Worm (Caenorhabditis elegans) whole organism, young adult: ENCODE measurements around the gene C55C3.7.

Experiments used
- B0035.1 ChIP-seq: sonication (generic microtip); optimal IDR thresholded peaks from 2 replicates; lab custom pipeline; 2016; ENCODE audit warnings: missing genetic modification characterization, mild to moderate bottlenecking, missing compliant biosample characterization, missing genotype, missing genetic modification reagents
- B0336.3 ChIP-seq: fragments of 200-800 bp; sonication (Bioruptor generic); IDR thresholded peaks from 2 replicates; pipeline ENCODE4 v1.3.6; 2022; ENCODE audit warnings: missing genetic modification characterization, missing compliant biosample characterization
- F10E7.11 ChIP-seq: sonication (generic microtip); optimal IDR thresholded peaks from 2 replicates; lab custom pipeline; 2017; ENCODE audit warnings: mild to moderate bottlenecking, missing genetic modification characterization, moderate library complexity, missing compliant biosample characterization
- F23B12.7 ChIP-seq: sonication (generic microtip); optimal IDR thresholded peaks from 2 replicates; lab custom pipeline; 2017; ENCODE audit warnings: missing genetic modification characterization, mild to moderate bottlenecking, missing compliant biosample characterization, antibody characterized with exemption, moderate library complexity; ENCODE audit not compliant: insufficient read depth
- F33H1.4 ChIP-seq: fragments of 200-800 bp; sonication (Bioruptor generic); IDR thresholded peaks from 2 replicates; pipeline ENCODE4 v1.3.6; 2022; ENCODE audit warnings: missing genetic modification reagents, missing genetic modification characterization, missing compliant biosample characterization
- F39B2.1 ChIP-seq: fragments of 200-800 bp; sonication (Bioruptor generic); IDR thresholded peaks from 2 replicates; pipeline ENCODE4 v1.3.6; 2022; ENCODE audit warnings: missing genetic modification reagents, missing genetic modification characterization, missing compliant biosample characterization
- F57A8.1 ChIP-seq: fragments of 200-800 bp; sonication (Bioruptor generic); optimal IDR thresholded peaks from 2 replicates; lab custom pipeline; 2018; ENCODE audit warnings: mild to moderate bottlenecking, missing genetic modification characterization, moderate library complexity, missing compliant biosample characterization
- F57C9.4 ChIP-seq: sonication (generic microtip); optimal IDR thresholded peaks from 2 replicates; lab custom pipeline; 2017; ENCODE audit warnings: mild to moderate bottlenecking, missing genetic modification characterization, missing compliant biosample characterization
- K11D2.4 ChIP-seq: fragments of 200-800 bp; sonication (Bioruptor generic); IDR thresholded peaks from 2 replicates; pipeline ENCODE4 v1.3.6; 2022; ENCODE audit warnings: missing genetic modification reagents, missing genetic modification characterization, missing compliant biosample characterization
- T07F8.4 ChIP-seq: sonication (generic microtip); optimal IDR thresholded peaks from 2 replicates; lab custom pipeline; 2016; ENCODE audit warnings: mild to moderate bottlenecking, missing genetic modification characterization, moderate library complexity, missing compliant biosample characterization
- Y53G8AR.9 ChIP-seq: fragments of 200-800 bp; sonication (Bioruptor generic); conservative IDR thresholded peaks from 2 replicates; pipeline ENCODE4 v1.3.6; 2022; ENCODE audit warnings: missing genetic modification reagents, missing genetic modification characterization, missing compliant biosample characterization
- Y67H2A.10 ChIP-seq: fragments of 200-800 bp; sonication (Bioruptor generic); conservative IDR thresholded peaks from 2 replicates; pipeline ENCODE4 v1.3.6; 2022; ENCODE audit warnings: missing genetic modification reagents, missing genetic modification characterization, missing compliant biosample characterization
- Y79H2A.3 ChIP-seq: fragments of 200-800 bp; sonication (Bioruptor generic); conservative IDR thresholded peaks from 2 replicates; pipeline ENCODE4 v1.3.6; 2022; ENCODE audit warnings: missing genetic modification reagents, missing genetic modification characterization, missing compliant biosample characterization
- Y95B8A.8 ChIP-seq: fragments of 200-800 bp; sonication (Bioruptor generic); IDR thresholded peaks from 2 replicates; pipeline ENCODE4 v1.3.6; 2022; ENCODE audit warnings: missing genetic modification reagents, missing genetic modification characterization, missing compliant biosample characterization
- cebp-1 ChIP-seq, 2 experiments: fragments of 200-800 bp in 1 of 2; sonication (Bioruptor generic) in 1 of 2; sonication (generic microtip) in 1 of 2; IDR thresholded peaks in 1 of 2; optimal IDR thresholded peaks in 1 of 2; 2 replicates each; pipeline versions ENCODE4 v1.3.6 to Lab custom; 2017 to 2022; ENCODE audit warnings: missing compliant biosample characterization in 2 of 2, missing genetic modification characterization in 2 of 2, mild to moderate bottlenecking in 1 of 2, missing genetic modification reagents in 1 of 2, moderate library complexity in 1 of 2
- ceh-27 ChIP-seq: fragments of 200-800 bp; sonication (Bioruptor generic); optimal IDR thresholded peaks from 2 replicates; lab custom pipeline; 2018; ENCODE audit warnings: mild to moderate bottlenecking, missing genetic modification characterization, moderate library complexity, missing compliant biosample characterization
- die-1 ChIP-seq: sonication (generic microtip); optimal IDR thresholded peaks from 2 replicates; lab custom pipeline; 2016; ENCODE audit warnings: missing genotype, mild to moderate bottlenecking, missing genetic modification characterization, missing compliant biosample characterization
- dox-1 ChIP-seq: fragments of 200-800 bp; sonication (Bioruptor generic); IDR thresholded peaks from 2 replicates; pipeline ENCODE4 v1.3.6; 2022; ENCODE audit warnings: missing genetic modification reagents, missing genetic modification characterization, missing compliant biosample characterization
- dpff-1 ChIP-seq: sonication (generic microtip); optimal IDR thresholded peaks from 2 replicates; lab custom pipeline; 2017; ENCODE audit warnings: mild to moderate bottlenecking, missing genetic modification characterization, missing compliant biosample characterization
- efl-1 ChIP-seq: fragments of 150-350 bp; optimal IDR thresholded peaks from 2 replicates; lab custom pipeline; 2014; ENCODE audit warnings: missing biosample characterization, missing genetic modification reagents, missing genetic modification characterization
- egrh-3 ChIP-seq: fragments of 200-800 bp; sonication (Bioruptor generic); IDR thresholded peaks from 2 replicates; pipeline ENCODE4 v1.3.6; 2022; ENCODE audit warnings: missing genetic modification reagents, missing genetic modification characterization, missing compliant biosample characterization
- fkh-3 ChIP-seq: sonication (generic microtip); optimal IDR thresholded peaks from 2 replicates; lab custom pipeline; 2016; ENCODE audit warnings: mild to moderate bottlenecking, missing genetic modification characterization, missing compliant biosample characterization
- gei-17 ChIP-seq: fragments of 200-800 bp; sonication (Bioruptor generic); optimal IDR thresholded peaks from 2 replicates; lab custom pipeline; 2018; ENCODE audit warnings: mild to moderate bottlenecking, missing genetic modification characterization, missing compliant biosample characterization
- hlh-12 ChIP-seq: sonication (generic microtip); optimal IDR thresholded peaks from 2 replicates; lab custom pipeline; 2016; ENCODE audit warnings: missing genetic modification characterization, missing compliant biosample characterization
- hlh-26 ChIP-seq: fragments of 200-800 bp; sonication (Bioruptor generic); conservative IDR thresholded peaks from 2 replicates; pipeline ENCODE4 v1.3.6; 2022; ENCODE audit warnings: missing genetic modification reagents, missing genetic modification characterization, missing compliant biosample characterization
- hsf-1 ChIP-seq: fragments of 200-800 bp; sonication (Bioruptor generic); IDR thresholded peaks from 2 replicates; pipeline ENCODE4 v1.3.6; 2022; ENCODE audit warnings: missing genetic modification reagents, missing genetic modification characterization, missing compliant biosample characterization
- lag-1 ChIP-seq: fragments of 200-800 bp; sonication (Bioruptor generic); IDR thresholded peaks from 2 replicates; pipeline ENCODE4 v1.3.6; 2022; ENCODE audit warnings: missing genetic modification reagents, missing genetic modification characterization, missing compliant biosample characterization
- let-526 ChIP-seq: fragments of 200-800 bp; sonication (Bioruptor generic); IDR thresholded peaks from 2 replicates; pipeline ENCODE4 v1.3.6; 2022; ENCODE audit warnings: missing genetic modification reagents, missing genetic modification characterization, missing compliant biosample characterization
- lin-40 ChIP-seq: sonication (generic microtip); optimal IDR thresholded peaks from 2 replicates; lab custom pipeline; 2016; ENCODE audit warnings: missing genetic modification characterization, mild to moderate bottlenecking, missing compliant biosample characterization, missing genotype, missing genetic modification reagents
- lin-54 ChIP-seq: fragments of 200-800 bp; sonication (Bioruptor generic); optimal IDR thresholded peaks from 2 replicates; lab custom pipeline; 2018; ENCODE audit warnings: mild to moderate bottlenecking, missing genetic modification characterization, missing compliant biosample characterization
- lsl-1 ChIP-seq: fragments of 200-800 bp; sonication (Bioruptor generic); optimal IDR thresholded peaks from 2 replicates; lab custom pipeline; 2018; ENCODE audit warnings: mild to moderate bottlenecking, missing genetic modification characterization, moderate library complexity, missing compliant biosample characterization
- lsy-27 ChIP-seq: sonication (generic microtip); optimal IDR thresholded peaks from 2 replicates; lab custom pipeline; 2017; ENCODE audit warnings: missing genetic modification characterization, mild to moderate bottlenecking, missing compliant biosample characterization, antibody characterized with exemption, missing genotype, borderline replicate concordance; ENCODE audit not compliant: insufficient read depth
- madf-3 ChIP-seq: fragments of 200-800 bp; sonication (Bioruptor generic); IDR thresholded peaks from 2 replicates; pipeline ENCODE4 v1.3.6; 2022; ENCODE audit warnings: missing genetic modification reagents, missing genetic modification characterization, missing compliant biosample characterization
- madf-8 ChIP-seq: fragments of 200-800 bp; sonication (Bioruptor generic); conservative IDR thresholded peaks from 2 replicates; pipeline ENCODE4 v1.3.6; 2022; ENCODE audit warnings: missing genetic modification reagents, missing genetic modification characterization, missing compliant biosample characterization
- mcd-1 ChIP-seq: fragments of 200-800 bp; sonication (Bioruptor generic); IDR thresholded peaks from 2 replicates; pipeline ENCODE4 v1.3.6; 2022; ENCODE audit warnings: missing genetic modification reagents, missing genetic modification characterization, missing compliant biosample characterization
- nfyb-1 ChIP-seq: fragments of 200-800 bp; sonication (Bioruptor generic); IDR thresholded peaks from 2 replicates; pipeline ENCODE4 v1.3.6; 2022; ENCODE audit warnings: missing genetic modification reagents, missing genetic modification characterization, missing compliant biosample characterization
- nhr-179 ChIP-seq: sonication (generic microtip); optimal IDR thresholded peaks from 2 replicates; lab custom pipeline; 2016; ENCODE audit warnings: mild to moderate bottlenecking, missing genetic modification characterization, missing compliant biosample characterization
- rec-8 ChIP-seq, 2 experiments: sonication (generic microtip); optimal IDR thresholded peaks; 2 replicates each; lab custom pipeline; 2016; ENCODE audit warnings: mild to moderate bottlenecking in 2 of 2, missing genetic modification characterization in 2 of 2, missing genetic modification reagents in 2 of 2, missing genotype in 2 of 2, missing biosample characterization in 1 of 2, missing compliant biosample characterization in 1 of 2, moderate library complexity in 1 of 2
- rpc-1 ChIP-seq, 2 experiments: fragments of 150-350 bp in 1 of 2; sonication (generic microtip) in 1 of 2; optimal IDR thresholded peaks; 2 replicates each; lab custom pipeline; 2014 to 2018; ENCODE audit warnings: missing biosample characterization in 1 of 2, missing genetic modification characterization in 1 of 2, missing genetic modification reagents in 1 of 2, missing genotype in 1 of 2
- snpc-1.1 ChIP-seq: sonication (generic microtip); optimal IDR thresholded peaks from 2 replicates; lab custom pipeline; 2017; ENCODE audit warnings: missing genetic modification characterization, mild to moderate bottlenecking, missing compliant biosample characterization, antibody characterized with exemption, moderate library complexity, missing genotype, missing genetic modification reagents; ENCODE audit not compliant: insufficient read depth
- snpc-4 ChIP-seq, 5 experiments: fragments of 150-350 bp in 1 of 5; sonication (generic microtip) in 4 of 5; optimal IDR thresholded peaks; 2 replicates each; lab custom pipeline; 2014 to 2018; ENCODE audit warnings: missing genetic modification characterization in 5 of 5, missing biosample characterization in 3 of 5, antibody characterized with exemption in 2 of 5, mild to moderate bottlenecking in 2 of 5, missing compliant biosample characterization in 2 of 5, missing genotype in 2 of 5, moderate library complexity in 2 of 5, missing genetic modification reagents in 1 of 5
- unc-130 ChIP-seq: sonication (generic microtip); optimal IDR thresholded peaks from 2 replicates; lab custom pipeline; 2016; ENCODE audit warnings: missing genetic modification reagents, missing genetic modification characterization, missing compliant biosample characterization
- xnd-1 ChIP-seq: sonication (generic microtip); optimal IDR thresholded peaks from 2 replicates; lab custom pipeline; 2016; ENCODE audit warnings: missing genotype, missing genetic modification reagents, missing genetic modification characterization, missing compliant biosample characterization
- ztf-28 ChIP-seq: fragments of 200-800 bp; sonication (Bioruptor generic); IDR thresholded peaks from 2 replicates; pipeline ENCODE4 v1.3.6; 2022; ENCODE audit warnings: missing genetic modification reagents, missing genetic modification characterization, missing compliant biosample characterization
- ztf-3 ChIP-seq: fragments of 200-800 bp; sonication (Bioruptor generic); optimal IDR thresholded peaks from 2 replicates; lab custom pipeline; 2018; ENCODE audit warnings: mild to moderate bottlenecking, missing genetic modification characterization, missing compliant biosample characterization

The C55C3.7 gene

ce11 chrIV:5657126-5657666, 25.3 kb downstream of the C55C3.7 start (continued):
- TF ChIP-seq Y67H2A.10 (GFP tag; lab: Robert Waterston, UW) (no peak), xnd-1 (tag; lab: Kevin White, UChicago) (peak; percentile 57), Y79H2A.3 (GFP tag; lab: Robert Waterston, UW) (no peak), hlh-12 (tag; lab: Kevin White, UChicago) (no peak), let-526 (GFP tag; lab: Robert Waterston, UW) (no peak), rpc-1 (optimal IDR thresholded peaks at IDR 0.05; lab: Kevin White, UChicago) (no peak), rpc-1 (tag; optimal IDR thresholded peaks at IDR 0.05; lab: Kevin White, UChicago) (no peak), K11D2.4 (no peak), F23B12.7 (tag; lab: Kevin White, UChicago) (no peak), nfyb-1 (GFP tag; lab: Robert Waterston, UW) (peak; percentile 58; the same call in 1 of the 2 replicates), die-1 (tag; lab: Kevin White, UChicago) (peak; percentile 59), lsy-27 (tag; lab: Kevin White, UChicago) (no peak), F33H1.4 (GFP tag; lab: Robert Waterston, UW) (no peak), ztf-3 (GFP tag; lab: Kevin White, UChicago) (no peak), lsl-1 (GFP tag; lab: Kevin White, UChicago) (peak; percentile 39), dox-1 (GFP tag; lab: Robert Waterston, UW) (peak; percentile 66), madf-8 (GFP tag; lab: Robert Waterston, UW) (peak; percentile 64), efl-1 (GFP tag; lab: Kevin White, UChicago) (peak; percentile 78), F57A8.1 (GFP tag; lab: Kevin White, UChicago) (no peak), rec-8 (tag; optimal IDR thresholded peaks at IDR 0.05; lab: Kevin White, UChicago) (no peak), T07F8.4 (tag; lab: Kevin White, UChicago) (no peak), lag-1 (GFP tag; lab: Robert Waterston, UW) (no peak), mcd-1 (0 out of 2 replicates have a peak, but pooled peaks have one; percentile 5), nhr-179 (tag; lab: Kevin White, UChicago) (no peak), B0035.1 (tag; lab: Kevin White, UChicago) (no peak), gei-17 (no peak), F39B2.1 (GFP tag; lab: Robert Waterston, UW) (no peak), lin-40 (tag; lab: Kevin White, UChicago) (peak; percentile 77), hlh-26 (GFP tag; lab: Robert Waterston, UW) (no peak), unc-130 (GFP tag; lab: Kevin White, UChicago) (no peak), lin-54 (GFP tag; lab: Kevin White, UChicago) (peak; percentile 48), ceh-27 (GFP tag; lab: Kevin White, UChicago) (peak; percentile 9), cebp-1 (GFP tag; IDR thresholded peaks at IDR 0.05; lab: Robert Waterston, UW) (0 out of 2 replicates have a peak, but pooled peaks have one; percentile 48), cebp-1 (tag; optimal IDR thresholded peaks at IDR 0.05; lab: Kevin White, UChicago) (peak; percentile 72), madf-3 (no peak), fkh-3 (no peak), F57C9.4 (no peak), Y53G8AR.9 (no peak), snpc-4 (GFP tag; optimal IDR thresholded peaks at IDR 0.05; lab: Kevin White, UChicago) (no peak), snpc-4 (tag; optimal IDR thresholded peaks at IDR 0.05; lab: Kevin White, UChicago) (peak; percentile 25 to 68 (median 48)), B0336.3 (peak; percentile 68), F10E7.11 (tag; lab: Kevin White, UChicago) (no peak), Y95B8A.8 (GFP tag; lab: Robert Waterston, UW) (no peak), ztf-28 (GFP tag; lab: Robert Waterston, UW) (0 out of 2 replicates have a peak, but pooled peaks have one; percentile 28), egrh-3 (GFP tag; lab: Robert Waterston, UW) (no peak), dpff-1 (tag; lab: Kevin White, UChicago) (no peak), snpc-1.1 (tag; lab: Kevin White, UChicago) (no peak), hsf-1 (GFP tag; lab: Robert Waterston, UW) (peak; percentile 56; the same call in 1 of the 2 replicates)
